Worm (Caenorhabditis elegans): Measurements from ENCODE around the gene srab-11.

Gene srab-11

DNA sequence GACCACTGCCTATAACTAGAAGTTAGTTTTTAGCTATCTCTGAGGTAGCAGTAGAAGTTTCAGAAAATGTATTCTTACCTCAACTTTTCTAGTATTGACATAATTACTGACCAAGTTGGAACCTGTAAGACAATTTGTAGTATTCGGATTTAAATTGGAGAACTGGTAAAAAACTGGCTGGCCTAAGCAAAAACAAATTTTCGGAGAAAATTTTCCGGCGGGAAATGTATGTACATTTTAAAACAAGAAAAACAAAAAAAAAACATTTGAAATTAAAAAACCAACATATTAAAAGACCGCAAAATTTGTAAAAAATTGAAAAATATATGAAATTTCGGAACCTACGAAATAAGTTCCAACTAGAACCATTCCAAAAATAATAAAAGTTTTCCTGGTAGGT is at the start of gene srab-11:
TSS of gene srab-11 (minus strand) at position 101 of the 400 bp plus-strand sequence.
- TF ChIP-seq aha-1 (tag) (peak; percentile 6), Y105C5A.15 (GFP tag; IDR thresholded peaks at IDR 0.05) (no peak)

DNA sequence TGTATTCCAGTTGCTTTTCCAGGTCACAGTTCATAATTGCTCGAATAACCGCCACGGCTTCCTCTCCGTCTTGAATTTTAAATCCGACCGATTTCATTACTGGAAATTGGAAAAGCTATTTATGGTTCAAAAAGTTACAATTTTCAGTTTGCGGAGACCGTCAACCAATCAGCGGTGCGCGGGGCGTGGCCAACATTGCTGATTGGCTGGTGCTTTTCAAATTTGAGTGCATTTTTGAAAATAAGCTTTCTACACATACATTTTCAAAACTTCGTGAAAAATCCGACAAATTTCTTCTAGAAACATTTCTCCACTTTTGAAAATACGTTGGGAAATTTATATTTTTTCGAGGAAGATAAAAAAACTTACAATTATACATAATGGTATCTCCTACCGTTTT is 49.0 kb upstream of the srab-11 start:
- TF ChIP-seq zag-1 (tag; optimal IDR thresholded peaks at IDR 0.05): no peak
- TF ChIP-seq skn-1 (tag; optimal IDR thresholded peaks at IDR 0.05): no peak
- TF ChIP-seq hlh-30 (tag; optimal IDR thresholded peaks at IDR 0.05; ENCODE audit: insufficient read depth): no peak
- no peak for TF ChIP-seq mdl-1 (tag; optimal IDR thresholded peaks at IDR 0.05)
- no peak for TF ChIP-seq mdt-29 (GFP tag; IDR thresholded peaks at IDR 0.05)
- no peak for TF ChIP-seq aha-1 (tag)
- TF ChIP-seq lsy-2 (tag; optimal IDR thresholded peaks at IDR 0.05): no peak
- TF ChIP-seq nhr-237 (tag; optimal IDR thresholded peaks at IDR 0.05): no peak
- TF ChIP-seq tag-97 (GFP tag; IDR thresholded peaks at IDR 0.05): no peak
- no peak for TF ChIP-seq lin-15B (tag; optimal IDR thresholded peaks at IDR 0.05)
- no peak for TF ChIP-seq dpl-1 (GFP tag; optimal IDR thresholded peaks at IDR 0.05)
- no peak for TF ChIP-seq egl-27 (tag; optimal IDR thresholded peaks at IDR 0.05)

DNA sequence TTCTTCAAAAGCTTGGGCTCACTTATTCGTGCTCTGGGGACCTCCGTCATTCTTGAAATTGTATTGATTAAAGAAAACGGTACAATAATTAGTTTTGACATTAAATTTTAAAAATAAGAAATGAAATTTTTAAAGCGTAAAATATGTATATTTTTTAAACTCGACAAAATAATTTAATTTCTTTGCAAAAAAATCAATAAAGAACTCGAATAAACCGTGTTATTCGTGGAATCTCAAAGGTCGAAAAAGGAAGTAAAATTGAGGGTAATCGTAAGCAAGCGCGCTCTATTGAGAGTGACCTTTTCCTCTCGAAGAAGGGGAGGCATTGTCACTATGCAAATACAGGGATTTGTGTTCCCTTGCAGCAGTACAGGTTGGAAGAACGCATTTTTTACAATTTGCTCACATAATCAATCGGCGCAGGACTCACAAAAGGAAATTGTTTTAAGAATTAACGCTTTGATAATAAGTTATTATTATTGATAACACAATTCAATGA is 48.2 kb upstream of the srab-11 start, which contains the start of gene Y73C8B.2:
TSS of gene Y73C8B.2 (minus strand) at position 51 of the 499 bp plus-strand sequence.
- TF ChIP-seq ama-1 (optimal IDR thresholded peaks at IDR 0.05) (no peak), nhr-6 (tag; optimal IDR thresholded peaks at IDR 0.05) (peak; percentile 83), arid-1 (GFP tag; conservative IDR thresholded peaks at IDR 0.05) (no peak), spr-3 (GFP tag; optimal IDR thresholded peaks at IDR 0.05) (no peak), egl-27 (tag; optimal IDR thresholded peaks at IDR 0.05) (no peak), lin-29 (GFP tag; IDR thresholded peaks at IDR 0.05) (no peak), duxl-1 (tag; optimal IDR thresholded peaks at IDR 0.05; ENCODE audit: poor library complexity) (no peak), dpl-1 (GFP tag; optimal IDR thresholded peaks at IDR 0.05) (no peak), nhr-48 (tag; optimal IDR thresholded peaks at IDR 0.05) (no peak), nhr-41 (GFP tag; IDR thresholded peaks at IDR 0.05) (no peak), egl-43 (GFP tag; IDR thresholded peaks at IDR 0.05) (no peak), fkh-10 (GFP tag; optimal IDR thresholded peaks at IDR 0.05) (no peak), lim-7 (GFP tag; IDR thresholded peaks at IDR 0.05) (no peak), hif-1 (tag; optimal IDR thresholded peaks at IDR 0.05) (no peak), nhr-10 (tag; optimal IDR thresholded peaks at IDR 0.05) (no peak), lir-3 (tag; optimal IDR thresholded peaks at IDR 0.05) (no peak), dmd-9 (GFP tag; IDR thresholded peaks at IDR 0.05) (no peak), R02D3.7 (tag; optimal IDR thresholded peaks at IDR 0.05) (no peak), mxl-2 (GFP tag; conservative IDR thresholded peaks at IDR 0.05) (no peak), D1046.2 (GFP tag; IDR thresholded peaks at IDR 0.05) (no peak), gei-8 (GFP tag; optimal IDR thresholded peaks at IDR 0.05) (no peak), tra-1 (GFP tag; IDR thresholded peaks at IDR 0.05) (no peak), daf-12 (tag; optimal IDR thresholded peaks at IDR 0.05) (no peak), mep-1 (tag; optimal IDR thresholded peaks at IDR 0.05) (peak; percentile 59), F10B5.3 (tag; optimal IDR thresholded peaks at IDR 0.05) (no peak), Y105C5A.15 (GFP tag; IDR thresholded peaks at IDR 0.05) (no peak), hlh-30 (tag; optimal IDR thresholded peaks at IDR 0.05; ENCODE audit: insufficient read depth) (no peak), lin-38 (GFP tag; IDR thresholded peaks at IDR 0.05) (peak; percentile 81), madf-5 (GFP tag; IDR thresholded peaks at IDR 0.05) (no peak), snpc-1.2 (GFP tag; IDR thresholded peaks at IDR 0.05) (no peak), set-16 (GFP tag; IDR thresholded peaks at IDR 0.05) (no peak), ztf-11 (tag; optimal IDR thresholded peaks at IDR 0.05) (no peak), ceh-82 (tag; optimal IDR thresholded peaks at IDR 0.05) (no peak), fos-1 (tag; optimal IDR thresholded peaks at IDR 0.05) (no peak), jun-1 (tag; optimal IDR thresholded peaks at IDR 0.05) (no peak), lin-1 (GFP tag; IDR thresholded peaks at IDR 0.05) (no peak), unc-39 (tag; optimal IDR thresholded peaks at IDR 0.05) (no peak), mdt-29 (GFP tag; IDR thresholded peaks at IDR 0.05) (no peak), attf-4 (tag; optimal IDR thresholded peaks at IDR 0.05) (no peak), nhr-42 (GFP tag; IDR thresholded peaks at IDR 0.05) (no peak), ceh-44 (GFP tag; IDR thresholded peaks at IDR 0.05) (no peak)

Data from whole organism, L4 larva.